Worm (Caenorhabditis elegans): ENCODE measurements around the gene ulp-2.

DNA sequence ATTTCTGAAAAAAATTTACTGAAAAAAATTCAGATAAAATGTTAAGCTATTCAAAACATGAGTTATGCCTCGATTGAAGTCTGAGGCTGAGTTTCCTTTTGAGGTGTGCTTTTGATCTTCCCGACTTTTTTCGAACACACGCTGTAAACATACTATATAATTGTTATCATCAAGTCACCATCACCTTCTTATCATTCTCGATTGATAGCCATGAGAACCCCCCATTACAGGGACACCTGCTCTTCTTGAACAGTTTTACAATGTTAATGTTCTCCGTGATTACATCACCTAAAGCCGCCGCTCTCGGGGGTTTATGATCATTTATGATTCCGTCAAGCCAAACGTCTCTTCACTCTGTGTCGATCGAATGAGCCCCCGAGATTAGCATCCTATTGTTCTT lies 24.5 kb upstream of the ulp-2 start:
- TF ChIP-seq unc-130 (GFP tag; optimal IDR thresholded peaks at IDR 0.05) (no peak), hlh-12 (tag; optimal IDR thresholded peaks at IDR 0.05) (no peak), F49E8.2 (tag; optimal IDR thresholded peaks at IDR 0.05; ENCODE audit: insufficient read depth) (no peak), xnd-1 (tag; optimal IDR thresholded peaks at IDR 0.05) (no peak), lin-35 (GFP tag; optimal IDR thresholded peaks at IDR 0.05) (no peak), bed-2 (GFP tag; IDR thresholded peaks at IDR 0.05) (no peak), ztf-22 (GFP tag; optimal IDR thresholded peaks at IDR 0.05) (no peak), F23B12.7 (tag; optimal IDR thresholded peaks at IDR 0.05; ENCODE audit: insufficient read depth) (no peak), madf-6 (GFP tag; IDR thresholded peaks at IDR 0.05) (no peak), mcd-1 (GFP tag; IDR thresholded peaks at IDR 0.05) (no peak), F55B11.4 (tag; optimal IDR thresholded peaks at IDR 0.05; ENCODE audit: borderline replicate concordance, insufficient read depth) (no peak), tlf-1 (GFP tag; optimal IDR thresholded peaks at IDR 0.05) (no peak), ets-4 (GFP tag; optimal IDR thresholded peaks at IDR 0.05) (no peak)
